Fruit fly (Drosophila melanogaster): ENCODE results near the gene nocte.

Gene nocte

DNA sequence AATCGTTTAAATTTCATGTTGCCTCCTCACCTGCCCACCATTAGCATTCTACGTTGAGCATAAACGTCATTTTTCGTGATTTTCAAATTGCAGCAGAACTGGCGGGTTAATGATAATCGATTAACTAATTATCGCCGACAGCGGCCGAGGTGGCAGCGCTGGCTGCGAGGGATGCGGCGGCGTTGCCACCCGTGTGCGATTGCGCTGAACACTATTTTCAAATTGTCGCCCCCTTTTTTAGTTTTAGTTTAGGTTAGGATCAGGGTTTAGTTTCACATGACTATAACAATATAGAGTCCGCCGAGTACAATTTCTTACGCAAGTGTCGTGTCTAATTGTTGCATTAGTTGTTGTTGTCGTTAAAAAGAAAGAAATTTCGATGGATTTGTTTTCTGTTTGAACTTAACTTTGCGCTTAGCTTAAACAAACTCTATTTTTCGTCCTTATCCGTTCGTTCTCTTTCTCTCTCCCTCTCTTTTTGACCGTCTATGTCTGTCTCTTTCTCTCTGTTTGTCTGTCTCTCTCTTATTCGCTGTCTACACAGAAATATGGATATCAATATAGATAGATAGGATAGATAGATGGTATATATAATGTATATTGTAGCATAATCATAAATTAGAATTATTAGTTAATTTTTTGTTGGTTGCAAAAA, 11.3 kb downstream of the nocte start (continued):
- no peak for TF ChIP-seq Oli (tag; optimal IDR thresholded peaks at IDR 0.05)
- TF ChIP-seq ken (GFP tag; IDR thresholded peaks at IDR 0.05): no peak
- no peak for TF ChIP-seq nerfin-1 (tag; optimal IDR thresholded peaks at IDR 0.05)
- TF ChIP-seq CG7357 (GFP tag; IDR thresholded peaks at IDR 0.05): no peak
- TF ChIP-seq dpn (GFP tag; optimal IDR thresholded peaks at IDR 0.05): no peak
- TF ChIP-seq fd102C (GFP tag; optimal IDR thresholded peaks at IDR 0.05): no peak
- no peak for TF ChIP-seq ro (GFP tag; IDR thresholded peaks at IDR 0.05)
- no peak for TF ChIP-seq psq (GFP tag; optimal IDR thresholded peaks at IDR 0.05)
- TF ChIP-seq CTCF (GFP tag; optimal IDR thresholded peaks at IDR 0.05): peak; percentile 24
- TF ChIP-seq CG8765 (GFP tag; IDR thresholded peaks at IDR 0.05): no peak
- no peak for TF ChIP-seq CG2129 (GFP tag; IDR thresholded peaks at IDR 0.05; ENCODE audit: partially characterized antibody)
- TF ChIP-seq fu2 (GFP tag; optimal IDR thresholded peaks at IDR 0.05): no peak
- TF ChIP-seq scrt (GFP tag; optimal IDR thresholded peaks at IDR 0.05): no peak
- TF ChIP-seq CG2116 (GFP tag; optimal IDR thresholded peaks at IDR 0.05): peak; percentile 74
- no peak for TF ChIP-seq CG11723 (GFP tag; optimal IDR thresholded peaks at IDR 0.05)
- no peak for TF ChIP-seq CG15011 (GFP tag; optimal IDR thresholded peaks at IDR 0.05)
- peak; percentile 22 for TF ChIP-seq nmo (GFP tag; optimal IDR thresholded peaks at IDR 0.05)
- TF ChIP-seq CG14860 (GFP tag; IDR thresholded peaks at IDR 0.05; ENCODE audit: partially characterized antibody): 0 out of 3 replicates have a peak, but pooled peaks have one; percentile 41
- no peak for TF ChIP-seq CG18764 (GFP tag; optimal IDR thresholded peaks at IDR 0.05)
- no peak for TF ChIP-seq CG10431 (GFP tag; optimal IDR thresholded peaks at IDR 0.05)
- TF ChIP-seq NFAT (GFP tag; IDR thresholded peaks at IDR 0.05): no peak
- TF ChIP-seq CG8281 (tag; optimal IDR thresholded peaks at IDR 0.05): no peak
- peak; percentile 56; the same call in 1 of the 3 replicates for TF ChIP-seq ci (GFP tag; IDR thresholded peaks at IDR 0.05)
- no peak for TF ChIP-seq CG6254 (GFP tag; optimal IDR thresholded peaks at IDR 0.05)
- no peak for TF ChIP-seq Hr3 (GFP tag; optimal IDR thresholded peaks at IDR 0.05)
- no peak for TF ChIP-seq vfl (GFP tag; optimal IDR thresholded peaks at IDR 0.05)
- TF ChIP-seq tio (GFP tag; optimal IDR thresholded peaks at IDR 0.05): no peak
- peak; percentile 19 for TF ChIP-seq gfzf (GFP tag; optimal IDR thresholded peaks at IDR 0.05)
- TF ChIP-seq ems (GFP tag; optimal IDR thresholded peaks at IDR 0.05): no peak
- no peak for TF ChIP-seq CG17359 (tag; optimal IDR thresholded peaks at IDR 0.05)
- peak; percentile 32 for TF ChIP-seq Fer1 (GFP tag; optimal IDR thresholded peaks at IDR 0.05)
- TF ChIP-seq CG1647 (GFP tag; optimal IDR thresholded peaks at IDR 0.05): no peak
- no peak for TF ChIP-seq slp2 (GFP tag; optimal IDR thresholded peaks at IDR 0.05)
- TF ChIP-seq CG2120 (GFP tag; optimal IDR thresholded peaks at IDR 0.05): peak; percentile 28
- no peak for TF ChIP-seq ash1 (GFP tag; optimal IDR thresholded peaks at IDR 0.05)
- TF ChIP-seq MBD-R2 (GFP tag; IDR thresholded peaks at IDR 0.05): peak; percentile 49
- no peak for TF ChIP-seq CG10654 (GFP tag; optimal IDR thresholded peaks at IDR 0.05)
- TF ChIP-seq CG15073 (GFP tag; optimal IDR thresholded peaks at IDR 0.05): no peak
- TF ChIP-seq CG2875 (GFP tag; optimal IDR thresholded peaks at IDR 0.05): no peak
- TF ChIP-seq Dbx (GFP tag; IDR thresholded peaks at IDR 0.05): no peak
- peak; percentile 31 for TF ChIP-seq slbo (GFP tag; IDR thresholded peaks at IDR 0.05)
- no peak for TF ChIP-seq yki (optimal IDR thresholded peaks at IDR 0.05)
- TF ChIP-seq aop (GFP tag; IDR thresholded peaks at IDR 0.05): no peak
- TF ChIP-seq zf30C (GFP tag; optimal IDR thresholded peaks at IDR 0.05): no peak
- no peak for TF ChIP-seq Stat92E (GFP tag; optimal IDR thresholded peaks at IDR 0.05)
- no peak for TF ChIP-seq pb (GFP tag; optimal IDR thresholded peaks at IDR 0.05)
- TF ChIP-seq toy (GFP tag; IDR thresholded peaks at IDR 0.05): no peak
- no peak for TF ChIP-seq org-1 (GFP tag; optimal IDR thresholded peaks at IDR 0.05)
- TF ChIP-seq CG14441 (GFP tag; IDR thresholded peaks at IDR 0.05): no peak
- TF ChIP-seq her (GFP tag; optimal IDR thresholded peaks at IDR 0.05): peak; percentile 44
- TF ChIP-seq ase (GFP tag; IDR thresholded peaks at IDR 0.05): no peak
- 0 out of 2 replicates have a peak, but pooled peaks have one; percentile 44 for TF ChIP-seq CG32532 (GFP tag; IDR thresholded peaks at IDR 0.05)
